Worm (Caenorhabditis elegans) whole organism, L4/young adult: ENCODE results near the gene Y49E10.16.

Experiments used
- W03F9.2 ChIP-seq: fragments of 150-350 bp; optimal IDR thresholded peaks from 2 replicates; lab custom pipeline; 2014; ENCODE audit warnings: missing biosample characterization, missing genetic modification characterization
- dao-5 ChIP-seq: sonication (generic microtip); optimal IDR thresholded peaks from 2 replicates; lab custom pipeline; 2016; ENCODE audit warnings: missing genotype, missing genetic modification characterization, moderate library complexity, missing compliant biosample characterization
- him-1 ChIP-seq: sonication (generic microtip); optimal IDR thresholded peaks from 2 replicates; lab custom pipeline; 2016; ENCODE audit warnings: missing genotype, missing genetic modification reagents, missing genetic modification characterization, missing compliant biosample characterization

ce11 chrIII:12439056-12439455 lies 8.7 kb downstream of the Y49E10.16 start:
- TF ChIP-seq dao-5 (tag; lab: Kevin White, UChicago), result no peak
- TF ChIP-seq him-1, result no peak
- TF ChIP-seq W03F9.2 (tag; lab: Kevin White, UChicago), result no peak
